Worm (Caenorhabditis elegans) whole organism, early embryonic: ENCODE measurements around the gene mrpl-45.

Source experiments
- aly-1 ChIP-seq: sonication (generic microtip); optimal IDR thresholded peaks from 2 replicates; lab custom pipeline; 2016; ENCODE audit warnings: missing genetic modification characterization, missing compliant biosample characterization
- ama-1 ChIP-seq: fragments of 150-350 bp; optimal IDR thresholded peaks from 2 replicates; lab custom pipeline; 2014
- ets-7 ChIP-seq: sonication (generic microtip); optimal IDR thresholded peaks from 2 replicates; lab custom pipeline; 2016; ENCODE audit warnings: missing genotype, missing genetic modification characterization, missing compliant biosample characterization
- hnd-1 ChIP-seq: sonication (generic microtip); optimal IDR thresholded peaks from 2 replicates; lab custom pipeline; 2016; ENCODE audit warnings: missing genetic modification characterization, missing compliant biosample characterization
- sea-1 ChIP-seq: fragments of 200-800 bp; sonication (Bioruptor generic); conservative IDR thresholded peaks from 2 replicates; pipeline ENCODE4 v1.3.6; 2022; ENCODE audit warnings: missing genetic modification characterization, missing compliant biosample characterization
- tbx-11 ChIP-seq: fragments of 200-800 bp; sonication (Bioruptor generic); IDR thresholded peaks from 2 replicates; pipeline ENCODE4 v1.3.6; 2022; ENCODE audit warnings: missing genetic modification characterization, missing compliant biosample characterization
- tra-4 ChIP-seq: sonication (generic microtip); optimal IDR thresholded peaks from 2 replicates; lab custom pipeline; 2017; ENCODE audit warnings: missing genetic modification characterization, missing compliant biosample characterization

- no peak for TF ChIP-seq ama-1
- no peak for TF ChIP-seq hnd-1 (tag; lab: Kevin White, UChicago)
- TF ChIP-seq aly-1: no peak
- TF ChIP-seq tbx-11: no peak
- TF ChIP-seq sea-1 (GFP tag; lab: Robert Waterston, UW): no peak
- TF ChIP-seq ets-7 (tag; lab: Kevin White, UChicago): no peak
- TF ChIP-seq tra-4 (tag; lab: Kevin White, UChicago): no peak
These were observed 14.3 kb upstream of the mrpl-45 start for ce11 chrIII:1216096-1216495.
